Fruit fly (Drosophila melanogaster) whole organism, embryonic: ENCODE data around the gene Gpdh3.

Experiments
- Abd-B ChIP-seq: fragments of 200-800 bp; sonication (Bioruptor generic); optimal IDR thresholded peaks from 2 replicates; lab custom pipeline; 2018; ENCODE audit warnings: missing biosample characterization, mild to moderate bottlenecking, missing genetic modification characterization, moderate library complexity
- CG12219 ChIP-seq: fragments of 200-800 bp; sonication (Bioruptor generic); optimal IDR thresholded peaks from 3 replicates; lab custom pipeline; 2018; ENCODE audit warnings: missing biosample characterization, mild to moderate bottlenecking, missing genetic modification characterization
- CG13424 ChIP-seq: fragments of 200-800 bp; sonication (Bioruptor generic); optimal IDR thresholded peaks from 2 replicates; lab custom pipeline; 2019; ENCODE audit warnings: missing biosample characterization, mild to moderate bottlenecking, missing genetic modification characterization, moderate library complexity
- HLH54F ChIP-seq: fragments of 200-800 bp; sonication (Bioruptor generic); optimal IDR thresholded peaks from 3 replicates; lab custom pipeline; 2016; ENCODE audit warnings: missing biosample characterization, missing genetic modification characterization
- Optix ChIP-seq: fragments of 200-800 bp; sonication (Bioruptor generic); IDR thresholded peaks from 3 replicates; pipeline ENCODE4 v1.3.6; 2022; ENCODE audit warnings: missing biosample characterization, missing genetic modification characterization
- PHDP ChIP-seq: fragments of 200-800 bp; sonication (Bioruptor generic); optimal IDR thresholded peaks from 3 replicates; lab custom pipeline; 2018; ENCODE audit warnings: missing biosample characterization, mild to moderate bottlenecking, missing genetic modification characterization, moderate library complexity
- dan ChIP-seq: fragments of 200-800 bp; sonication (Bioruptor generic); IDR thresholded peaks from 2 replicates; pipeline ENCODE4 v1.3.6; 2022; ENCODE audit warnings: missing biosample characterization, missing genetic modification characterization
- esg ChIP-seq: fragments of 200-800 bp; sonication (Bioruptor generic); conservative IDR thresholded peaks from 2 replicates; pipeline ENCODE4 v1.3.6; 2022; ENCODE audit warnings: missing biosample characterization, missing genetic modification characterization
- hbn ChIP-seq: fragments of 200-800 bp; sonication (Bioruptor generic); IDR thresholded peaks from 2 replicates; pipeline ENCODE4 v1.3.6; 2022; ENCODE audit warnings: missing biosample characterization, missing genetic modification characterization; ENCODE audit not compliant: partially characterized antibody
- sug ChIP-seq: fragments of 200-800 bp; optimal IDR thresholded peaks from 2 replicates; lab custom pipeline; 2019; ENCODE audit warnings: missing biosample characterization, mild to moderate bottlenecking, missing genetic modification characterization, moderate library complexity

DNA sequence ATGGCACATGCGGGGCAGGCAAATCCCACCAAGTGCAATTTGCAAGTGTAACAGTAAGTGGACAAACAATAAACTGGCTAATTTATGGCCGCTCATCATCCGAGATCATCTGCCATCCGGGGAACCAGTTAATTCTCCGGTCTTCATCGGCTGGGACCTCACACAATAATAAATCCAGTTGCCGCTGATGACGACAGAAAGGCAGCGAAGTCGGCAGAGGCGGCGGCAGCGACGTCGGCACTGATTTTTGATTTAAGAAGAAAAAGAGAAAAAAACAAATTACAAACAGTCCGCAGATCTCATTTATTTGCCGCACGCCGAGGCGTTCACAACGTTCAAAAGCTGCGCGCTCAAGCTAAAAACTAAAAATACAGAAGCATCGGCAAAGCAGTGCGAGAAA is 20.5 kb downstream of the Gpdh3 start, which contains the start of gene CG13856:
- TF ChIP-seq Abd-B (GFP tag; lab: Kevin White, UChicago), result no peak
- TF ChIP-seq sug (tag; lab: Kevin White, UChicago), result no peak
- TF ChIP-seq hbn (GFP tag; lab: Robert Waterston, UW), result no peak
- TF ChIP-seq dan (GFP tag; lab: Robert Waterston, UW), result no peak
- TF ChIP-seq Optix (GFP tag; lab: Robert Waterston, UW), result no peak
- no peak for TF ChIP-seq CG13424 (tag; lab: Kevin White, UChicago)
- TF ChIP-seq esg (GFP tag; lab: Robert Waterston, UW), result no peak
- no peak for TF ChIP-seq HLH54F (GFP tag; lab: Kevin White, UChicago)
- TF ChIP-seq PHDP (tag; lab: Kevin White, UChicago), result no peak
- no peak for TF ChIP-seq CG12219
